Worm (Caenorhabditis elegans) whole organism, L1 larva: ENCODE data around the gene acr-8.

ENCODE experiments used
- C16A3.4 ChIP-seq: fragments of 150-350 bp; optimal IDR thresholded peaks from 2 replicates; lab custom pipeline; 2014; ENCODE audit warnings: missing biosample characterization, missing genetic modification characterization
- C34B4.2 ChIP-seq: sonication (generic microtip); optimal IDR thresholded peaks from 2 replicates; lab custom pipeline; 2017; ENCODE audit warnings: mild to moderate bottlenecking, missing genetic modification characterization, missing compliant biosample characterization
- F16B12.6 ChIP-seq: fragments of 150-350 bp; optimal IDR thresholded peaks from 2 replicates; lab custom pipeline; 2014; ENCODE audit warnings: missing biosample characterization, missing genetic modification characterization
- aha-1 ChIP-seq: fragments of 150-350 bp; optimal IDR thresholded peaks from 2 replicates; lab custom pipeline; 2014; ENCODE audit warnings: missing biosample characterization, missing genetic modification characterization
- alr-1 ChIP-seq: fragments of 200-800 bp; sonication (Bioruptor generic); optimal IDR thresholded peaks from 2 replicates; lab custom pipeline; 2018; ENCODE audit warnings: borderline replicate concordance, mild to moderate bottlenecking, missing genetic modification characterization, missing compliant biosample characterization
- ama-1 ChIP-seq: fragments of 150-350 bp; optimal IDR thresholded peaks from 2 replicates; lab custom pipeline; 2014
- ceh-82 ChIP-seq, 3 experiments: fragments of 150-350 bp in 1 of 3; sonication (generic microtip) in 2 of 3; optimal IDR thresholded peaks; 2 replicates each; lab custom pipeline; 2014 to 2017; ENCODE audit warnings: missing biosample characterization in 3 of 3, missing genetic modification characterization in 3 of 3
- dpl-1 ChIP-seq, 3 experiments: fragments of 150-350 bp in 2 of 3; sonication (generic microtip) in 1 of 3; optimal IDR thresholded peaks; 2 replicates each; lab custom pipeline; 2014 to 2017; ENCODE audit warnings: missing biosample characterization in 3 of 3, missing genetic modification characterization in 3 of 3, missing genetic modification reagents in 3 of 3
- dsc-1 ChIP-seq: sonication (generic microtip); optimal IDR thresholded peaks from 2 replicates; lab custom pipeline; 2016; ENCODE audit warnings: mild to moderate bottlenecking, missing genetic modification characterization, missing compliant biosample characterization
- efl-3 ChIP-seq: fragments of 200-800 bp; sonication (Bioruptor generic); optimal IDR thresholded peaks from 2 replicates; lab custom pipeline; 2018; ENCODE audit warnings: mild to moderate bottlenecking, missing genetic modification characterization, missing compliant biosample characterization
- egl-13 ChIP-seq: sonication (generic microtip); optimal IDR thresholded peaks from 2 replicates; lab custom pipeline; 2016; ENCODE audit warnings: missing genotype, missing genetic modification reagents, missing genetic modification characterization, missing compliant biosample characterization
- elt-3 ChIP-seq, 6 experiments: fragments of 150-350 bp in 1 of 6; sonication (generic microtip); optimal IDR thresholded peaks; 2 replicates each; lab custom pipeline; 2017 to 2018; ENCODE audit warnings: missing biosample characterization in 6 of 6, missing genetic modification characterization in 6 of 6, inconsistent platforms in 1 of 6
- fkh-4 ChIP-seq: sonication (generic microtip); optimal IDR thresholded peaks from 2 replicates; lab custom pipeline; 2016; ENCODE audit warnings: missing compliant biosample characterization, missing genetic modification characterization, borderline replicate concordance
- fkh-8 ChIP-seq: sonication (generic microtip); optimal IDR thresholded peaks from 2 replicates; lab custom pipeline; 2016; ENCODE audit warnings: mild to moderate bottlenecking, missing genetic modification characterization, missing compliant biosample characterization
- fos-1 ChIP-seq: fragments of 150-350 bp; optimal IDR thresholded peaks from 2 replicates; lab custom pipeline; 2014; ENCODE audit warnings: missing biosample characterization, missing genetic modification characterization
- irx-1 ChIP-seq: sonication (generic microtip); optimal IDR thresholded peaks from 2 replicates; lab custom pipeline; 2016; ENCODE audit warnings: missing genetic modification characterization, missing compliant biosample characterization
- jun-1 ChIP-seq: fragments of 150-350 bp; optimal IDR thresholded peaks from 2 replicates; lab custom pipeline; 2014; ENCODE audit warnings: missing biosample characterization, missing genetic modification reagents, missing genetic modification characterization
- lin-35 ChIP-seq, 2 experiments: fragments of 150-350 bp; optimal IDR thresholded peaks; 2 replicates each; lab custom pipeline; 2014; ENCODE audit warnings: missing biosample characterization in 2 of 2, missing genetic modification characterization in 2 of 2, missing genetic modification reagents in 2 of 2
- lsy-2 ChIP-seq, 2 experiments: fragments of 150-350 bp; optimal IDR thresholded peaks; 2 replicates each; lab custom pipeline; 2014; ENCODE audit warnings: missing biosample characterization in 2 of 2, missing genetic modification characterization in 2 of 2
- mep-1 ChIP-seq: fragments of 150-350 bp; optimal IDR thresholded peaks from 2 replicates; lab custom pipeline; 2014; ENCODE audit warnings: missing biosample characterization, missing genetic modification characterization
- nhr-11 ChIP-seq: fragments of 150-350 bp; optimal IDR thresholded peaks from 2 replicates; lab custom pipeline; 2014; ENCODE audit warnings: missing biosample characterization, missing genetic modification characterization
- nhr-12 ChIP-seq: sonication (generic microtip); optimal IDR thresholded peaks from 2 replicates; lab custom pipeline; 2017; ENCODE audit warnings: missing biosample characterization, missing genetic modification characterization
- nhr-237 ChIP-seq: fragments of 150-350 bp; optimal IDR thresholded peaks from 2 replicates; lab custom pipeline; 2014; ENCODE audit warnings: missing biosample characterization, missing genetic modification characterization
- nhr-28 ChIP-seq: fragments of 150-350 bp; optimal IDR thresholded peaks from 2 replicates; lab custom pipeline; 2014; ENCODE audit warnings: missing biosample characterization, missing genetic modification characterization
- nhr-47 ChIP-seq: sonication (generic microtip); optimal IDR thresholded peaks from 2 replicates; lab custom pipeline; 2016; ENCODE audit warnings: mild to moderate bottlenecking, missing genetic modification characterization, moderate library complexity, missing compliant biosample characterization
- nhr-71 ChIP-seq: sonication (generic microtip); optimal IDR thresholded peaks from 2 replicates; lab custom pipeline; 2016; ENCODE audit warnings: mild to moderate bottlenecking, missing genetic modification characterization, moderate library complexity, missing compliant biosample characterization
- nhr-77 ChIP-seq: fragments of 150-350 bp; optimal IDR thresholded peaks from 2 replicates; lab custom pipeline; 2014; ENCODE audit warnings: missing biosample characterization, missing genetic modification characterization
- pqm-1 ChIP-seq: sonication (generic microtip); optimal IDR thresholded peaks from 3 replicates; lab custom pipeline; 2017; ENCODE audit warnings: missing biosample characterization, missing genetic modification characterization
- rnt-1 ChIP-seq: sonication (generic microtip); optimal IDR thresholded peaks from 2 replicates; lab custom pipeline; 2016; ENCODE audit warnings: mild to moderate bottlenecking, missing genetic modification characterization, moderate library complexity, missing compliant biosample characterization
- skn-1 ChIP-seq: fragments of 150-350 bp; optimal IDR thresholded peaks from 2 replicates; lab custom pipeline; 2014; ENCODE audit warnings: missing biosample characterization, missing genetic modification characterization
- sox-4 ChIP-seq: sonication (generic microtip); optimal IDR thresholded peaks from 2 replicates; lab custom pipeline; 2016; ENCODE audit warnings: missing genetic modification characterization, missing compliant biosample characterization
- tlp-1 ChIP-seq: fragments of 150-350 bp; optimal IDR thresholded peaks from 2 replicates; lab custom pipeline; 2014; ENCODE audit warnings: missing biosample characterization, missing genetic modification characterization
- unc-130 ChIP-seq: fragments of 150-350 bp; optimal IDR thresholded peaks from 2 replicates; lab custom pipeline; 2017; ENCODE audit warnings: missing biosample characterization, missing genetic modification characterization, inconsistent platforms
- unc-30 ChIP-seq: sonication (generic microtip); optimal IDR thresholded peaks from 2 replicates; lab custom pipeline; 2017; ENCODE audit warnings: missing biosample characterization, missing genetic modification characterization
- unc-62 ChIP-seq: fragments of 150-350 bp; optimal IDR thresholded peaks from 2 replicates; lab custom pipeline; 2014; ENCODE audit warnings: missing biosample characterization, missing genetic modification reagents, missing genetic modification characterization
- unc-86 ChIP-seq: sonication (generic microtip); optimal IDR thresholded peaks from 2 replicates; lab custom pipeline; 2016; ENCODE audit warnings: missing genetic modification characterization, missing compliant biosample characterization
- zag-1 ChIP-seq: fragments of 150-350 bp; optimal IDR thresholded peaks from 2 replicates; lab custom pipeline; 2014; ENCODE audit warnings: missing biosample characterization, missing genetic modification characterization
- zip-4 ChIP-seq: fragments of 200-800 bp; sonication (Bioruptor generic); optimal IDR thresholded peaks from 2 replicates; lab custom pipeline; 2018; ENCODE audit warnings: mild to moderate bottlenecking, missing genetic modification characterization, moderate library complexity, missing compliant biosample characterization
- ztf-11 ChIP-seq, 2 experiments: sonication (generic microtip); optimal IDR thresholded peaks; 2 replicates each; lab custom pipeline; 2016 to 2017; ENCODE audit warnings: missing genetic modification characterization in 2 of 2, missing biosample characterization in 1 of 2, missing compliant biosample characterization in 1 of 2
- ztf-4 ChIP-seq: fragments of 150-350 bp; optimal IDR thresholded peaks from 2 replicates; lab custom pipeline; 2014; ENCODE audit warnings: missing biosample characterization, missing genetic modification characterization

acr-8 gene

ce11 chrX:10443836-10444235 is 31.3 kb downstream of the acr-8 start, which contains the start of gene C39B10.3:
Gene C39B10.3, plus strand, starts transcription at chrX:10444136.
- TF ChIP-seq unc-130 (no peak), unc-62 (no peak), fos-1 (tag; lab: Kevin White, UChicago) (no peak), nhr-47 (no peak), nhr-77 (tag; lab: Kevin White, UChicago) (no peak), zip-4 (no peak), C16A3.4 (no peak), efl-3 (GFP tag; lab: Kevin White, UChicago) (no peak), nhr-237 (no peak), egl-13 (tag; lab: Kevin White, UChicago) (no peak), C34B4.2 (tag; lab: Kevin White, UChicago) (no peak), elt-3 (tag; optimal IDR thresholded peaks at IDR 0.05; lab: Kevin White, UChicago) (no peak), mep-1 (tag; lab: Kevin White, UChicago) (no peak), irx-1 (tag; lab: Kevin White, UChicago) (no peak), alr-1 (no peak), F16B12.6 (tag; lab: Kevin White, UChicago) (no peak), zag-1 (tag; lab: Kevin White, UChicago) (no peak)

ce11 chrX:10444705-10445104 is 32.2 kb downstream of the acr-8 start, which contains the start of gene C39B10.4:
Gene C39B10.4, plus strand, starts transcription at chrX:10445005.
- TF ChIP-seq nhr-12 (tag; lab: Kevin White, UChicago) (no peak), dsc-1 (tag; lab: Kevin White, UChicago) (no peak), aha-1 (tag; lab: Kevin White, UChicago) (no peak)

- peak; percentile 41 for TF ChIP-seq sox-4 (tag; lab: Kevin White, UChicago)
- TF ChIP-seq tlp-1 (tag; lab: Kevin White, UChicago), result no peak
- TF ChIP-seq lsy-2 (tag; optimal IDR thresholded peaks at IDR 0.05; lab: Kevin White, UChicago), result peak; percentile 47 to 51
- no peak for TF ChIP-seq ama-1
- no peak for TF ChIP-seq ztf-4 (tag; lab: Kevin White, UChicago)
- peak; percentile 18 for TF ChIP-seq nhr-47
- peak; percentile 80 for TF ChIP-seq fkh-8 (tag; lab: Kevin White, UChicago)
- TF ChIP-seq nhr-237, result no peak
- TF ChIP-seq nhr-71 (tag; lab: Kevin White, UChicago), result peak; percentile 35
- TF ChIP-seq dpl-1 (GFP tag; optimal IDR thresholded peaks at IDR 0.05; lab: Kevin White, UChicago), result no peak
Observed at ce11 chrX:10446982-10447381, 34.5 kb downstream of the acr-8 start, which contains the start of gene C39B10.5. Gene C39B10.5, plus strand, starts transcription at chrX:10447343.

- TF ChIP-seq lin-35 (GFP tag; optimal IDR thresholded peaks at IDR 0.05; lab: Kevin White, UChicago) (no peak), egl-13 (tag; lab: Kevin White, UChicago) (no peak), nhr-47 (no peak), F16B12.6 (tag; lab: Kevin White, UChicago) (no peak), jun-1 (tag; lab: Kevin White, UChicago) (no peak), alr-1 (no peak), ceh-82 (tag; optimal IDR thresholded peaks at IDR 0.05; lab: Kevin White, UChicago) (no peak), nhr-11 (tag; lab: Kevin White, UChicago) (no peak), skn-1 (tag; lab: Kevin White, UChicago) (no peak), unc-30 (tag; lab: Kevin White, UChicago) (no peak), zip-4 (no peak), ama-1 (no peak), rnt-1 (tag; lab: Kevin White, UChicago) (no peak), unc-86 (tag; lab: Kevin White, UChicago) (no peak), ztf-11 (tag; optimal IDR thresholded peaks at IDR 0.05; lab: Kevin White, UChicago) (no peak), lsy-2 (tag; optimal IDR thresholded peaks at IDR 0.05; lab: Kevin White, UChicago) (no peak), nhr-28 (no peak), fkh-4 (no peak), pqm-1 (no peak)
Observed at ce11 chrX:10453960-10454359, 41.4 kb downstream of the acr-8 start, which contains the start of gene lgc-41. Gene lgc-41, plus strand, starts transcription at chrX:10454260.
